Fruit fly (Drosophila melanogaster) whole organism, wandering third instar larva: ENCODE data around the gene CG34433.

Experiments
- Abd-B ChIP-seq: fragments of >200 bp; optimal IDR thresholded peaks from 2 replicates; lab custom pipeline; 2017; ENCODE audit warnings: missing biosample characterization, missing genetic modification characterization
- CG9705 ChIP-seq: fragments of 200-800 bp; sonication (Bioruptor generic); optimal IDR thresholded peaks from 2 replicates; lab custom pipeline; 2018; ENCODE audit warnings: missing biosample characterization, mild to moderate bottlenecking, missing genetic modification characterization
- CrebA ChIP-seq: fragments of 200-800 bp; sonication (Bioruptor generic); optimal IDR thresholded peaks from 2 replicates; lab custom pipeline; 2016; ENCODE audit warnings: missing biosample characterization, mild to moderate bottlenecking, missing genetic modification characterization, borderline replicate concordance
- Dif ChIP-seq: fragments of 200-275, 200-300 bp; sonication (Bioruptor generic); optimal IDR thresholded peaks from 2 replicates; lab custom pipeline; 2018; ENCODE audit warnings: missing biosample characterization, missing genetic modification characterization; ENCODE audit not compliant: partially characterized antibody
- Hr83 ChIP-seq: fragments of 200-300 bp; sonication (Bioruptor generic); optimal IDR thresholded peaks from 2 replicates; lab custom pipeline; 2016; ENCODE audit warnings: missing biosample characterization, mild to moderate bottlenecking, missing genetic modification characterization, moderate library complexity; ENCODE audit not compliant: poor library complexity, severe bottlenecking
- Mio ChIP-seq: sonication (Bioruptor generic); optimal IDR thresholded peaks from 2 replicates; lab custom pipeline; 2016; ENCODE audit warnings: missing biosample characterization, missing genetic modification characterization
- Rel ChIP-seq, 2 experiments: fragments of 200-800 bp; sonication (Bioruptor generic) in 1 of 2; optimal IDR thresholded peaks; 2 replicates in 1 of 2; 3 replicates in 1 of 2; lab custom pipeline; 2016 to 2019; ENCODE audit warnings: mild to moderate bottlenecking in 2 of 2, missing biosample characterization in 2 of 2, missing genetic modification characterization in 2 of 2, moderate library complexity in 1 of 2
- Sp1 ChIP-seq: fragments of 200-800 bp; sonication (Bioruptor generic); optimal IDR thresholded peaks from 3 replicates; lab custom pipeline; 2019; ENCODE audit warnings: missing biosample characterization, mild to moderate bottlenecking, missing genetic modification characterization, moderate library complexity
- dmrt93B ChIP-seq: fragments of 200-800 bp; sonication (Bioruptor generic); optimal IDR thresholded peaks from 2 replicates; lab custom pipeline; 2018; ENCODE audit warnings: missing biosample characterization, mild to moderate bottlenecking, missing genetic modification characterization
- foxo ChIP-seq, 2 experiments: fragments of 200-800 bp; sonication (Bioruptor generic); optimal IDR thresholded peaks; 2 replicates in 1 of 2; 3 replicates in 1 of 2; lab custom pipeline; 2016 to 2017; ENCODE audit warnings: missing biosample characterization in 2 of 2, missing genetic modification characterization in 2 of 2
- fru ChIP-seq: fragments of 200-800 bp; sonication (Bioruptor generic); optimal IDR thresholded peaks from 3 replicates; lab custom pipeline; 2016; ENCODE audit warnings: missing biosample characterization, mild to moderate bottlenecking, missing genetic modification characterization
- h ChIP-seq: fragments of 200-800 bp; sonication (Bioruptor generic); optimal IDR thresholded peaks from 3 replicates; lab custom pipeline; 2016; ENCODE audit warnings: missing biosample characterization, mild to moderate bottlenecking, missing genetic modification characterization
- jim ChIP-seq: fragments of 175-275, 200-325 bp; sonication (Bioruptor generic); optimal IDR thresholded peaks from 2 replicates; lab custom pipeline; 2016; ENCODE audit warnings: missing biosample characterization, mild to moderate bottlenecking, missing genetic modification characterization
- pan ChIP-seq: fragments of >200 bp; optimal IDR thresholded peaks from 2 replicates; lab custom pipeline; 2017
- psq ChIP-seq: fragments of 200-800 bp; sonication (Bioruptor generic); optimal IDR thresholded peaks from 3 replicates; lab custom pipeline; 2017; ENCODE audit warnings: missing biosample characterization, mild to moderate bottlenecking, missing genetic modification characterization, moderate library complexity
- rgr ChIP-seq: fragments of 200-800 bp; sonication (Bioruptor generic); optimal IDR thresholded peaks from 3 replicates; lab custom pipeline; 2016; ENCODE audit warnings: missing biosample characterization, mild to moderate bottlenecking, missing genetic modification characterization
- sv ChIP-seq: fragments of 200-800 bp; sonication (Bioruptor generic); optimal IDR thresholded peaks from 3 replicates; lab custom pipeline; 2016; ENCODE audit warnings: missing biosample characterization, missing genetic modification characterization
- woc ChIP-seq: sonication (Bioruptor generic); optimal IDR thresholded peaks from 2 replicates; lab custom pipeline; 2016; ENCODE audit warnings: missing biosample characterization, mild to moderate bottlenecking, missing genetic modification characterization

CG34433 gene

dm6 chr3R:30697038-30697437 lies 47.3 kb downstream of the CG34433 start, which contains the start of gene Pka-C2:
TSS of gene Pka-C2 (minus strand) at chr3R:30697138.
- TF ChIP-seq dmrt93B (GFP tag; lab: Kevin White, UChicago): no peak
- no peak for TF ChIP-seq h (GFP tag; lab: Kevin White, UChicago)
- no peak for TF ChIP-seq Hr83 (GFP tag; lab: Kevin White, UChicago)
- TF ChIP-seq Rel (GFP tag; optimal IDR thresholded peaks at IDR 0.05; lab: Kevin White, UChicago): no peak
- no peak for TF ChIP-seq Rel (tag; optimal IDR thresholded peaks at IDR 0.05; lab: Kevin White, UChicago)
- TF ChIP-seq psq (GFP tag; lab: Kevin White, UChicago): no peak
- TF ChIP-seq CG9705 (GFP tag; lab: Kevin White, UChicago): no peak
- no peak for TF ChIP-seq fru

- no peak for TF ChIP-seq jim (GFP tag; lab: Kevin White, UChicago)
- TF ChIP-seq psq (GFP tag; lab: Kevin White, UChicago): no peak
- no peak for TF ChIP-seq foxo (GFP tag; optimal IDR thresholded peaks at IDR 0.05; lab: Kevin White, UChicago)
- TF ChIP-seq Dif (GFP tag; lab: Kevin White, UChicago): no peak
- TF ChIP-seq woc (GFP tag; lab: Kevin White, UChicago): no peak
- TF ChIP-seq CrebA: no peak
- TF ChIP-seq pan (lab: Kevin White, UChicago): no peak
- TF ChIP-seq Rel (GFP tag; optimal IDR thresholded peaks at IDR 0.05; lab: Kevin White, UChicago): no peak
- no peak for TF ChIP-seq Rel (tag; optimal IDR thresholded peaks at IDR 0.05; lab: Kevin White, UChicago)
- TF ChIP-seq Abd-B: no peak
- no peak for TF ChIP-seq h (GFP tag; lab: Kevin White, UChicago)
- TF ChIP-seq Mio (GFP tag; lab: Kevin White, UChicago): no peak
- no peak for TF ChIP-seq rgr
- no peak for TF ChIP-seq Sp1 (GFP tag; lab: Kevin White, UChicago)
- no peak for TF ChIP-seq CG9705 (GFP tag; lab: Kevin White, UChicago)
- TF ChIP-seq sv (GFP tag; lab: Kevin White, UChicago): no peak
Measured at dm6 chr3R:30699165-30699564, 49.4 kb downstream of the CG34433 start.
